Fruit fly (Drosophila melanogaster) whole organism, embryonic: ENCODE measurements around the gene CG15894.

Experiments
- Abd-B ChIP-seq: fragments of 200-800 bp; sonication (Bioruptor generic); optimal IDR thresholded peaks from 2 replicates; lab custom pipeline; 2018; ENCODE audit warnings: missing biosample characterization, mild to moderate bottlenecking, missing genetic modification characterization, moderate library complexity
- Adf1 ChIP-seq: fragments of 200-800 bp; sonication (Bioruptor generic); IDR thresholded peaks from 2 replicates; pipeline ENCODE4 v1.3.6; 2022; ENCODE audit warnings: missing biosample characterization, missing genetic modification characterization
- CG1024 ChIP-seq: fragments of 200-800 bp; sonication (Bioruptor generic); IDR thresholded peaks from 2 replicates; pipeline ENCODE4 v1.3.6; 2022; ENCODE audit warnings: missing biosample characterization, missing genetic modification characterization
- CG11085 ChIP-seq: fragments of 200-800 bp; sonication (Bioruptor generic); IDR thresholded peaks from 2 replicates; pipeline ENCODE4 v1.3.6; 2022; ENCODE audit warnings: missing biosample characterization, missing genetic modification characterization
- CG11398 ChIP-seq: fragments of 200-800 bp; sonication (Bioruptor generic); optimal IDR thresholded peaks from 2 replicates; lab custom pipeline; 2016; ENCODE audit warnings: missing biosample characterization, missing genetic modification characterization
- CG12299 ChIP-seq: fragments of 200-800 bp; sonication (Bioruptor generic); optimal IDR thresholded peaks from 2 replicates; lab custom pipeline; 2018; ENCODE audit warnings: missing biosample characterization, mild to moderate bottlenecking, missing genetic modification characterization
- CG12744 ChIP-seq: fragments of 200-800 bp; sonication (Bioruptor generic); optimal IDR thresholded peaks from 2 replicates; lab custom pipeline; 2016; ENCODE audit warnings: missing biosample characterization, missing genetic modification characterization
- CG15011 ChIP-seq: fragments of 200-800 bp; sonication (Bioruptor generic); optimal IDR thresholded peaks from 3 replicates; lab custom pipeline; 2018; ENCODE audit warnings: missing biosample characterization, mild to moderate bottlenecking, missing genetic modification characterization
- CG15696 ChIP-seq: fragments of 200-800 bp; sonication (Bioruptor generic); optimal IDR thresholded peaks from 2 replicates; lab custom pipeline; 2019; ENCODE audit warnings: missing biosample characterization, mild to moderate bottlenecking, missing genetic modification characterization, moderate library complexity
- CG2199 ChIP-seq: fragments of 200-800 bp; sonication (Bioruptor generic); IDR thresholded peaks from 3 replicates; pipeline ENCODE4 v1.3.6; 2022; ENCODE audit warnings: missing biosample characterization, missing genetic modification characterization
- CG31224 ChIP-seq: fragments of 200-800 bp; sonication (Bioruptor generic); IDR thresholded peaks from 2 replicates; pipeline ENCODE4 v1.3.6; 2022; ENCODE audit warnings: missing biosample characterization, missing genetic modification characterization
- CG3163 ChIP-seq: fragments of 200-800 bp; sonication (Bioruptor generic); optimal IDR thresholded peaks from 3 replicates; lab custom pipeline; 2016; ENCODE audit warnings: missing biosample characterization, missing genetic modification characterization
- CG32772 ChIP-seq: fragments of 200-800 bp; sonication (Bioruptor generic); IDR thresholded peaks from 2 replicates; pipeline ENCODE4 v1.3.6; 2022; ENCODE audit warnings: missing biosample characterization, missing genetic modification characterization
- CG34224 ChIP-seq: fragments of 200-800 bp; sonication (Bioruptor generic); IDR thresholded peaks from 3 replicates; pipeline ENCODE4 v1.3.6; 2022; ENCODE audit warnings: missing biosample characterization, missing genetic modification characterization; ENCODE audit not compliant: partially characterized antibody
- CG4360 ChIP-seq: fragments of 200-800 bp; sonication (Bioruptor generic); IDR thresholded peaks from 2 replicates; pipeline ENCODE4 v1.3.6; 2022; ENCODE audit warnings: missing biosample characterization, missing genetic modification characterization
- CG4730 ChIP-seq: fragments of 200-800 bp; sonication (Bioruptor generic); IDR thresholded peaks from 2 replicates; pipeline ENCODE4 v1.3.6; 2022; ENCODE audit warnings: missing biosample characterization, missing genetic modification characterization
- CG5180 ChIP-seq: fragments of 200-800 bp; sonication (Bioruptor generic); optimal IDR thresholded peaks from 3 replicates; lab custom pipeline; 2017; ENCODE audit warnings: missing biosample characterization, missing genetic modification characterization, mild to moderate bottlenecking, moderate library complexity, missing genetic modification reagents
- CG6254 ChIP-seq: fragments of 200-800 bp; sonication (Bioruptor generic); optimal IDR thresholded peaks from 3 replicates; lab custom pipeline; 2017; ENCODE audit warnings: mild to moderate bottlenecking, missing biosample characterization, missing genetic modification reagents, missing genetic modification characterization
- CG6654 ChIP-seq: fragments of 200-800 bp; sonication (Bioruptor generic); optimal IDR thresholded peaks from 2 replicates; lab custom pipeline; 2017; ENCODE audit warnings: missing biosample characterization, mild to moderate bottlenecking, missing genetic modification characterization
- CG6765 ChIP-seq: fragments of 200-800 bp; sonication (Bioruptor generic); optimal IDR thresholded peaks from 3 replicates; lab custom pipeline; 2017; ENCODE audit warnings: missing biosample characterization, mild to moderate bottlenecking, missing genetic modification characterization
- CG6791 ChIP-seq: fragments of 200-800 bp; sonication (Bioruptor generic); IDR thresholded peaks from 3 replicates; pipeline ENCODE4 v1.3.6; 2022; ENCODE audit warnings: missing biosample characterization, missing genetic modification characterization; ENCODE audit not compliant: partially characterized antibody
- CG7963 ChIP-seq: fragments of 200-800 bp; sonication (Bioruptor generic); IDR thresholded peaks from 3 replicates; pipeline ENCODE4 v1.3.6; 2022; ENCODE audit warnings: missing biosample characterization, missing genetic modification characterization; ENCODE audit not compliant: partially characterized antibody
- CG8765 ChIP-seq: fragments of 200-800 bp; sonication (Bioruptor generic); IDR thresholded peaks from 2 replicates; pipeline ENCODE4 v1.3.6; 2022; ENCODE audit warnings: missing biosample characterization, missing genetic modification characterization
- Dp ChIP-seq: fragments of 200-800 bp; sonication (Bioruptor generic); optimal IDR thresholded peaks from 2 replicates; lab custom pipeline; 2018; ENCODE audit warnings: missing biosample characterization, mild to moderate bottlenecking, missing genetic modification characterization, moderate library complexity
- Drgx ChIP-seq: fragments of 200-800 bp; sonication (Bioruptor generic); IDR thresholded peaks from 2 replicates; pipeline ENCODE4 v1.3.6; 2022; ENCODE audit warnings: missing biosample characterization, missing genetic modification characterization
- Fer3 ChIP-seq: fragments of 200-800 bp; sonication (Bioruptor generic); optimal IDR thresholded peaks from 2 replicates; lab custom pipeline; 2018; ENCODE audit warnings: missing biosample characterization, mild to moderate bottlenecking, missing genetic modification characterization, moderate library complexity
- GATAe ChIP-seq: fragments of 200-800 bp; sonication (Bioruptor generic); conservative IDR thresholded peaks from 2 replicates; pipeline ENCODE4 v1.3.6; 2022; ENCODE audit warnings: missing biosample characterization, missing genetic modification characterization
- Meics ChIP-seq: fragments of 200-800 bp; sonication (Bioruptor generic); optimal IDR thresholded peaks from 2 replicates; lab custom pipeline; 2017; ENCODE audit warnings: missing biosample characterization, mild to moderate bottlenecking, missing genetic modification characterization
- Mrtf ChIP-seq: fragments of 200-800 bp; sonication (Bioruptor generic); IDR thresholded peaks from 3 replicates; pipeline ENCODE4 v1.3.6; 2022; ENCODE audit warnings: missing biosample characterization, missing genetic modification characterization
- NK7.1 ChIP-seq: fragments of 200-800 bp; sonication (Bioruptor generic); optimal IDR thresholded peaks from 3 replicates; lab custom pipeline; 2016; ENCODE audit warnings: missing biosample characterization, missing genetic modification characterization
- Ravus ChIP-seq: fragments of 200-800 bp; sonication (Bioruptor generic); IDR thresholded peaks from 2 replicates; pipeline ENCODE4 v1.3.6; 2022; ENCODE audit warnings: missing biosample characterization, missing genetic modification characterization
- Six4 ChIP-seq: fragments of 200-800 bp; sonication (Bioruptor generic); optimal IDR thresholded peaks from 2 replicates; lab custom pipeline; 2016; ENCODE audit warnings: missing biosample characterization, missing genetic modification characterization
- Sry-β ChIP-seq: fragments of 200-800 bp; sonication (Bioruptor generic); optimal IDR thresholded peaks from 2 replicates; lab custom pipeline; 2018; ENCODE audit warnings: missing biosample characterization, mild to moderate bottlenecking, missing genetic modification characterization, moderate library complexity
- amos ChIP-seq: fragments of 200-800 bp; sonication (Bioruptor generic); IDR thresholded peaks from 2 replicates; pipeline ENCODE4 v1.3.6; 2022; ENCODE audit warnings: missing biosample characterization, missing genetic modification characterization; ENCODE audit not compliant: partially characterized antibody
- bbx ChIP-seq: fragments of 200-800 bp; sonication (Bioruptor generic); IDR thresholded peaks from 2 replicates; pipeline ENCODE4 v1.3.6; 2022; ENCODE audit warnings: missing biosample characterization, missing genetic modification characterization; ENCODE audit not compliant: partially characterized antibody
- br ChIP-seq: fragments of >200 bp; optimal IDR thresholded peaks from 2 replicates; lab custom pipeline; 2017
- chinmo ChIP-seq: fragments of 200-800 bp; sonication (Bioruptor generic); IDR thresholded peaks from 4 replicates; pipeline ENCODE4 v1.3.6; 2022; ENCODE audit warnings: missing biosample characterization, missing genetic modification characterization; ENCODE audit not compliant: partially characterized antibody
- gce ChIP-seq: fragments of 200-800 bp; sonication (Bioruptor generic); IDR thresholded peaks from 3 replicates; pipeline ENCODE4 v1.3.6; 2022; ENCODE audit warnings: missing biosample characterization, missing genetic modification characterization
- jigr1 ChIP-seq: fragments of 200-800 bp; sonication (Bioruptor generic); IDR thresholded peaks from 3 replicates; pipeline ENCODE4 v1.3.6; 2022; ENCODE audit warnings: missing biosample characterization, missing genetic modification characterization
- ken ChIP-seq: fragments of 200-800 bp; sonication (Bioruptor generic); IDR thresholded peaks from 3 replicates; pipeline ENCODE4 v1.3.6; 2022; ENCODE audit warnings: missing biosample characterization, missing genetic modification characterization
- nerfin-1 ChIP-seq: fragments of 200-800 bp; sonication (Bioruptor generic); optimal IDR thresholded peaks from 3 replicates; lab custom pipeline; 2019; ENCODE audit warnings: missing biosample characterization, mild to moderate bottlenecking, missing genetic modification characterization, moderate library complexity
- odd ChIP-seq: fragments of 200-800 bp; sonication (Bioruptor generic); optimal IDR thresholded peaks from 2 replicates; lab custom pipeline; 2017; ENCODE audit warnings: missing biosample characterization, mild to moderate bottlenecking, missing genetic modification characterization
- phol ChIP-seq: fragments of 200-800 bp; sonication (Bioruptor generic); optimal IDR thresholded peaks from 3 replicates; lab custom pipeline; 2018; ENCODE audit warnings: missing biosample characterization, mild to moderate bottlenecking, missing genetic modification characterization, moderate library complexity
- rib ChIP-seq: fragments of 200-800 bp; sonication (Bioruptor generic); IDR thresholded peaks from 2 replicates; pipeline ENCODE4 v1.3.6; 2022; ENCODE audit warnings: missing biosample characterization, missing genetic modification characterization
- ro ChIP-seq: fragments of 200-800 bp; sonication (Bioruptor generic); IDR thresholded peaks from 2 replicates; pipeline ENCODE4 v1.3.6; 2022; ENCODE audit warnings: missing biosample characterization, missing genetic modification characterization
- sens-2 ChIP-seq: fragments of 200-800 bp; sonication (Bioruptor generic); IDR thresholded peaks from 2 replicates; pipeline ENCODE4 v1.3.6; 2022; ENCODE audit warnings: missing biosample characterization, missing genetic modification characterization
- sima ChIP-seq: fragments of 200-800 bp; sonication (Bioruptor generic); optimal IDR thresholded peaks from 2 replicates; lab custom pipeline; 2016; ENCODE audit warnings: missing biosample characterization, missing genetic modification characterization
- sna ChIP-seq: fragments of 200-800 bp; sonication (Bioruptor generic); IDR thresholded peaks from 2 replicates; pipeline ENCODE4 v1.3.6; 2022; ENCODE audit warnings: missing biosample characterization, missing genetic modification characterization; ENCODE audit not compliant: partially characterized antibody
- zfh1 ChIP-seq: fragments of 200-800 bp; sonication (Bioruptor generic); IDR thresholded peaks from 3 replicates; pipeline ENCODE4 v1.3.6; 2022; ENCODE audit warnings: missing biosample characterization, missing genetic modification characterization

CG15894 gene

dm6 chrX:6330369-6330949 is 21.4 kb downstream of the CG15894 start, which contains the start of gene CG42240 (continued):
- peak; percentile 40; the same call in 1 of the 2 replicates for TF ChIP-seq CG31224 (GFP tag; lab: Robert Waterston, UW)
- peak; percentile 92 for TF ChIP-seq odd (GFP tag; lab: Kevin White, UChicago)
- TF ChIP-seq CG15011 (GFP tag; lab: Kevin White, UChicago) = peak; percentile 88
- TF ChIP-seq CG12744 (GFP tag; lab: Kevin White, UChicago) = no peak
- TF ChIP-seq CG3163 (GFP tag; lab: Kevin White, UChicago) = peak; percentile 1
- TF ChIP-seq zfh1 (GFP tag; lab: Robert Waterston, UW) = peak; percentile 45; the same call in 2 of the 3 replicates
- TF ChIP-seq CG11398 (GFP tag; lab: Kevin White, UChicago) = peak; percentile 54
- 0 out of 3 replicates have a peak, but pooled peaks have one; percentile 10 for TF ChIP-seq gce
- peak; percentile 91 for TF ChIP-seq Meics (GFP tag; lab: Kevin White, UChicago)
- TF ChIP-seq CG7963 (GFP tag; lab: Robert Waterston, UW) = no peak
- peak; percentile 81 for TF ChIP-seq CG12299
- peak; percentile 21; the same call in 1 of the 2 replicates for TF ChIP-seq Adf1
- TF ChIP-seq NK7.1 (GFP tag; lab: Kevin White, UChicago) = peak; percentile 73
- TF ChIP-seq CG4730 (GFP tag; lab: Robert Waterston, UW) = peak; percentile 67
- no peak for TF ChIP-seq CG34224 (GFP tag; lab: Robert Waterston, UW)
- TF ChIP-seq CG6654 (GFP tag; lab: Kevin White, UChicago) = peak; percentile 80
- peak; percentile 87 for TF ChIP-seq CG6254 (GFP tag; lab: Kevin White, UChicago)
- peak; percentile 81 for TF ChIP-seq Abd-B
- peak; percentile 67; the same call in 2 of the 3 replicates for TF ChIP-seq jigr1 (GFP tag; lab: Robert Waterston, UW)
- no peak for TF ChIP-seq CG2199 (GFP tag; lab: Robert Waterston, UW)
- TF ChIP-seq amos (GFP tag; lab: Robert Waterston, UW) = no peak
- TF ChIP-seq CG6791 = no peak

- TF ChIP-seq CG6765 (GFP tag; lab: Kevin White, UChicago) = no peak
- no peak for TF ChIP-seq Six4 (GFP tag; lab: Kevin White, UChicago)
- no peak for TF ChIP-seq CG11085 (GFP tag; lab: Robert Waterston, UW)
- no peak for TF ChIP-seq chinmo
- no peak for TF ChIP-seq GATAe (GFP tag; lab: Robert Waterston, UW)
- TF ChIP-seq Dp = no peak
- TF ChIP-seq br = no peak
- TF ChIP-seq Ravus = no peak
- TF ChIP-seq Fer3 = no peak
- peak; percentile 42; the same call in 1 of the 2 replicates for TF ChIP-seq Drgx
- TF ChIP-seq Sry-β (GFP tag; lab: Kevin White, UChicago) = no peak
- no peak for TF ChIP-seq sima (GFP tag; lab: Kevin White, UChicago)
- TF ChIP-seq CG8765 (GFP tag; lab: Robert Waterston, UW) = no peak
- no peak for TF ChIP-seq ken (GFP tag; lab: Robert Waterston, UW)
- TF ChIP-seq ro (GFP tag; lab: Robert Waterston, UW) = no peak
- TF ChIP-seq CG4360 (GFP tag; lab: Robert Waterston, UW) = no peak
- 0 out of 2 replicates have a peak, but pooled peaks have one; percentile 16 for TF ChIP-seq CG32772
- TF ChIP-seq CG1024 (GFP tag; lab: Robert Waterston, UW) = no peak
- no peak for TF ChIP-seq CG5180 (GFP tag; lab: Kevin White, UChicago)
- TF ChIP-seq Mrtf (GFP tag; lab: Robert Waterston, UW) = no peak
- TF ChIP-seq sens-2 (GFP tag; lab: Robert Waterston, UW) = no peak
- TF ChIP-seq rib = no peak
- no peak for TF ChIP-seq nerfin-1 (tag; lab: Kevin White, UChicago)
- no peak for TF ChIP-seq bbx
- TF ChIP-seq CG15696 = no peak
- peak; percentile 2 for TF ChIP-seq phol (tag; lab: Kevin White, UChicago)
- TF ChIP-seq sna (GFP tag; lab: Robert Waterston, UW) = no peak
Observed at dm6 chrX:6332988-6333719, 24.1 kb downstream of the CG15894 start.
